Fruit fly (Drosophila melanogaster) whole organism: ENCODE data around the gene CG6891.

Experiments used
- CG8478 ChIP-seq: fragments of >200 bp; optimal IDR thresholded peaks from 2 replicates; lab custom pipeline; 2018; ENCODE audit warnings: inconsistent platforms
- Dll ChIP-seq: fragments of >200 bp; optimal IDR thresholded peaks from 2 replicates; lab custom pipeline; 2017
- EcR ChIP-seq, 2 experiments: fragments of >200 bp; optimal IDR thresholded peaks; 2 replicates each; lab custom pipeline; 2017; ENCODE audit warnings: missing biosample characterization in 2 of 2, missing genetic modification characterization in 2 of 2, missing genetic modification reagents in 2 of 2
- pan ChIP-seq: fragments of >200 bp; optimal IDR thresholded peaks from 2 replicates; lab custom pipeline; 2017
- psq ChIP-seq: fragments of >200 bp; optimal IDR thresholded peaks from 2 replicates; lab custom pipeline; 2017
- usp ChIP-seq: fragments of >200 bp; optimal IDR thresholded peaks from 2 replicates; lab custom pipeline; 2017; ENCODE audit warnings: missing biosample characterization, missing genetic modification characterization, mixed read lengths

- no peak for TF ChIP-seq psq (lab: Kevin White, UChicago)
- TF ChIP-seq pan (lab: Kevin White, UChicago): no peak
- TF ChIP-seq CG8478 (lab: Kevin White, UChicago): no peak
- TF ChIP-seq EcR (GFP tag; optimal IDR thresholded peaks at IDR 0.05; lab: Kevin White, UChicago): no peak
- TF ChIP-seq usp: no peak
- no peak for TF ChIP-seq Dll (lab: Kevin White, UChicago)
Measured at dm6 chrX:18780260-18780659, 5.2 kb downstream of the CG6891 start.
